Fruit fly (Drosophila melanogaster) whole organism, embryonic: ENCODE data around the gene mfas.

ENCODE experiments used
- ATbp ChIP-seq: fragments of 200-800 bp; sonication (Bioruptor generic); optimal IDR thresholded peaks from 2 replicates; lab custom pipeline; 2017; ENCODE audit warnings: missing biosample characterization, mild to moderate bottlenecking, missing genetic modification characterization, missing genetic modification reagents
- Bgb ChIP-seq: fragments of 200-800 bp; sonication (Bioruptor generic); IDR thresholded peaks from 2 replicates; pipeline ENCODE4 v1.3.6; 2022; ENCODE audit warnings: missing biosample characterization, missing genetic modification characterization; ENCODE audit not compliant: partially characterized antibody
- BtbVII ChIP-seq: fragments of 200-800 bp; sonication (Bioruptor generic); optimal IDR thresholded peaks from 3 replicates; lab custom pipeline; 2017; ENCODE audit warnings: missing biosample characterization, mild to moderate bottlenecking, missing genetic modification characterization
- CG10979 ChIP-seq: fragments of 200-800 bp; sonication (Bioruptor generic); optimal IDR thresholded peaks from 2 replicates; lab custom pipeline; 2018; ENCODE audit warnings: missing biosample characterization, mild to moderate bottlenecking, missing genetic modification characterization, moderate library complexity
- CG12155 ChIP-seq: fragments of 200-800 bp; sonication (Bioruptor generic); optimal IDR thresholded peaks from 3 replicates; lab custom pipeline; 2016; ENCODE audit warnings: missing biosample characterization, missing genetic modification characterization
- CG12236 ChIP-seq: fragments of 200-800 bp; sonication (Bioruptor generic); optimal IDR thresholded peaks from 2 replicates; lab custom pipeline; 2016; ENCODE audit warnings: missing biosample characterization, missing genetic modification characterization
- CG12391 ChIP-seq: fragments of 200-800 bp; sonication (Bioruptor generic); optimal IDR thresholded peaks from 3 replicates; lab custom pipeline; 2018; ENCODE audit warnings: missing biosample characterization, mild to moderate bottlenecking, missing genetic modification characterization, moderate library complexity
- CG13894 ChIP-seq: fragments of 200-800 bp; sonication (Bioruptor generic); optimal IDR thresholded peaks from 3 replicates; lab custom pipeline; 2018; ENCODE audit warnings: missing biosample characterization, mild to moderate bottlenecking, missing genetic modification characterization, moderate library complexity
- CG14441 ChIP-seq: fragments of 200-800 bp; sonication (Bioruptor generic); IDR thresholded peaks from 2 replicates; pipeline ENCODE4 v1.3.6; 2022; ENCODE audit warnings: missing biosample characterization, missing genetic modification characterization
- CG1529 ChIP-seq: fragments of 200-800 bp; sonication (Bioruptor generic); optimal IDR thresholded peaks from 3 replicates; lab custom pipeline; 2018; ENCODE audit warnings: missing biosample characterization, missing genetic modification characterization
- CG17829 ChIP-seq: fragments of 200-800 bp; optimal IDR thresholded peaks from 2 replicates; lab custom pipeline; 2019; ENCODE audit warnings: missing biosample characterization, mild to moderate bottlenecking, missing genetic modification characterization, moderate library complexity
- CG18011 ChIP-seq: fragments of 200-800 bp; sonication (Bioruptor generic); optimal IDR thresholded peaks from 2 replicates; lab custom pipeline; 2017; ENCODE audit warnings: missing biosample characterization, missing genetic modification characterization, mild to moderate bottlenecking, moderate library complexity, missing genotype
- CG2678 ChIP-seq: fragments of 200-800 bp; sonication (Bioruptor generic); optimal IDR thresholded peaks from 3 replicates; lab custom pipeline; 2019; ENCODE audit warnings: missing biosample characterization, mild to moderate bottlenecking, missing genetic modification characterization, moderate library complexity
- CG34376 ChIP-seq: fragments of 200-800 bp; sonication (Bioruptor generic); optimal IDR thresholded peaks from 2 replicates; lab custom pipeline; 2018; ENCODE audit warnings: missing biosample characterization, mild to moderate bottlenecking, missing genetic modification characterization
- CG3995 ChIP-seq: fragments of 200-800 bp; sonication (Bioruptor generic); optimal IDR thresholded peaks from 3 replicates; lab custom pipeline; 2016; ENCODE audit warnings: missing biosample characterization, missing genetic modification characterization
- CG4282 ChIP-seq: fragments of 200-800 bp; sonication (Bioruptor generic); optimal IDR thresholded peaks from 2 replicates; lab custom pipeline; 2016; ENCODE audit warnings: missing biosample characterization, missing genetic modification characterization
- CG43689 ChIP-seq: fragments of 200-800 bp; sonication (Bioruptor generic); IDR thresholded peaks from 2 replicates; pipeline ENCODE4 v1.3.6; 2022; ENCODE audit warnings: missing biosample characterization, missing genetic modification characterization
- CG4617 ChIP-seq: fragments of 200-800 bp; sonication (Bioruptor generic); optimal IDR thresholded peaks from 3 replicates; lab custom pipeline; 2016; ENCODE audit warnings: missing biosample characterization, missing genetic modification characterization, borderline replicate concordance
- CG6254 ChIP-seq: fragments of 200-800 bp; sonication (Bioruptor generic); optimal IDR thresholded peaks from 3 replicates; lab custom pipeline; 2017; ENCODE audit warnings: mild to moderate bottlenecking, missing biosample characterization, missing genetic modification reagents, missing genetic modification characterization
- CG7271 ChIP-seq: fragments of 200-800 bp; sonication (Bioruptor generic); optimal IDR thresholded peaks from 2 replicates; lab custom pipeline; 2018; ENCODE audit warnings: missing biosample characterization, mild to moderate bottlenecking, missing genetic modification characterization, moderate library complexity
- CG7987 ChIP-seq: fragments of 200-800 bp; sonication (Bioruptor generic); optimal IDR thresholded peaks from 2 replicates; lab custom pipeline; 2018; ENCODE audit warnings: missing biosample characterization, mild to moderate bottlenecking, missing genetic modification characterization, moderate library complexity
- CG8944 ChIP-seq: fragments of 200-800 bp; sonication (Bioruptor generic); optimal IDR thresholded peaks from 3 replicates; lab custom pipeline; 2016; ENCODE audit warnings: missing biosample characterization, missing genetic modification characterization
- CTCF ChIP-seq: fragments of 200-800 bp; sonication (Bioruptor generic); optimal IDR thresholded peaks from 2 replicates; lab custom pipeline; 2017; ENCODE audit warnings: missing biosample characterization, mild to moderate bottlenecking, missing genetic modification characterization, moderate library complexity
- D19A ChIP-seq: fragments of 200-800 bp; optimal IDR thresholded peaks from 3 replicates; lab custom pipeline; 2019; ENCODE audit warnings: missing biosample characterization, mild to moderate bottlenecking, missing genetic modification characterization, moderate library complexity
- Dref ChIP-seq: fragments of 200-800 bp; sonication (Bioruptor generic); IDR thresholded peaks from 2 replicates; pipeline ENCODE4 v1.3.6; 2022; ENCODE audit warnings: missing biosample characterization, missing genetic modification characterization
- GATAe ChIP-seq: fragments of 200-800 bp; sonication (Bioruptor generic); conservative IDR thresholded peaks from 2 replicates; pipeline ENCODE4 v1.3.6; 2022; ENCODE audit warnings: missing biosample characterization, missing genetic modification characterization
- Hey ChIP-seq: fragments of 200-800 bp; sonication (Bioruptor generic); optimal IDR thresholded peaks from 3 replicates; lab custom pipeline; 2018; ENCODE audit warnings: missing biosample characterization, mild to moderate bottlenecking, missing genetic modification characterization
- Hsf ChIP-seq: fragments of 200-800 bp; sonication (Bioruptor generic); optimal IDR thresholded peaks from 3 replicates; lab custom pipeline; 2016; ENCODE audit warnings: missing biosample characterization, missing genetic modification characterization
- Ptx1 ChIP-seq: fragments of 200-800 bp; sonication (Bioruptor generic); IDR thresholded peaks from 2 replicates; pipeline ENCODE4 v1.3.6; 2022; ENCODE audit warnings: missing biosample characterization, missing genetic modification characterization
- Rfx ChIP-seq: fragments of 200-800 bp; sonication (Bioruptor generic); IDR thresholded peaks from 2 replicates; pipeline ENCODE4 v1.3.6; 2022; ENCODE audit warnings: missing biosample characterization, missing genetic modification characterization
- Rx ChIP-seq: fragments of 200-800 bp; sonication (Bioruptor generic); IDR thresholded peaks from 2 replicates; pipeline ENCODE4 v1.3.6; 2022; ENCODE audit warnings: missing biosample characterization, missing genetic modification characterization
- Sin3A ChIP-seq: fragments of >200 bp; optimal IDR thresholded peaks from 2 replicates; lab custom pipeline; 2018
- Sox100B ChIP-seq: fragments of 200-800 bp; sonication (Bioruptor generic); optimal IDR thresholded peaks from 3 replicates; lab custom pipeline; 2018; ENCODE audit warnings: missing biosample characterization, mild to moderate bottlenecking, missing genetic modification characterization
- Tbp ChIP-seq: fragments of >200 bp; optimal IDR thresholded peaks from 2 replicates; lab custom pipeline; 2018; ENCODE audit warnings: missing biosample characterization, missing genetic modification characterization
- Xbp1 ChIP-seq: fragments of 200-800 bp; sonication (Bioruptor generic); optimal IDR thresholded peaks from 3 replicates; lab custom pipeline; 2016; ENCODE audit warnings: missing biosample characterization, mild to moderate bottlenecking, missing genetic modification characterization
- caup ChIP-seq: fragments of 200-800 bp; sonication (Bioruptor generic); optimal IDR thresholded peaks from 3 replicates; lab custom pipeline; 2017; ENCODE audit warnings: missing biosample characterization, mild to moderate bottlenecking, missing genetic modification characterization, moderate library complexity; ENCODE audit not compliant: severe bottlenecking
- chinmo ChIP-seq: fragments of 200-800 bp; sonication (Bioruptor generic); IDR thresholded peaks from 4 replicates; pipeline ENCODE4 v1.3.6; 2022; ENCODE audit warnings: missing biosample characterization, missing genetic modification characterization; ENCODE audit not compliant: partially characterized antibody
- crol ChIP-seq: fragments of 200-800 bp; sonication (Bioruptor generic); IDR thresholded peaks from 2 replicates; pipeline ENCODE4 v1.3.6; 2022; ENCODE audit warnings: missing biosample characterization, missing genetic modification characterization
- dati ChIP-seq: fragments of 200-800 bp; sonication (Bioruptor generic); IDR thresholded peaks from 2 replicates; pipeline ENCODE4 v1.3.6; 2022; ENCODE audit warnings: missing biosample characterization, missing genetic modification characterization
- disco-r ChIP-seq: fragments of 200-800 bp; sonication (Bioruptor generic); optimal IDR thresholded peaks from 2 replicates; lab custom pipeline; 2016; ENCODE audit warnings: missing biosample characterization, missing genetic modification characterization
- exex ChIP-seq: fragments of 200-800 bp; sonication (Bioruptor generic); optimal IDR thresholded peaks from 4 replicates; lab custom pipeline; 2018; ENCODE audit warnings: missing biosample characterization, mild to moderate bottlenecking, missing genetic modification characterization, moderate library complexity
- lmd ChIP-seq: fragments of 200-800 bp; sonication (Bioruptor generic); IDR thresholded peaks from 2 replicates; pipeline ENCODE4 v1.3.6; 2022; ENCODE audit warnings: missing biosample characterization, missing genetic modification characterization
- nmo ChIP-seq: fragments of 200-800 bp; sonication (Bioruptor generic); optimal IDR thresholded peaks from 2 replicates; lab custom pipeline; 2018; ENCODE audit warnings: missing biosample characterization, mild to moderate bottlenecking, missing genetic modification characterization, moderate library complexity
- oc ChIP-seq: fragments of 200-800 bp; sonication (Bioruptor generic); optimal IDR thresholded peaks from 2 replicates; lab custom pipeline; 2018; ENCODE audit warnings: missing biosample characterization, mild to moderate bottlenecking, missing genetic modification characterization, moderate library complexity
- onecut ChIP-seq: fragments of 200-800 bp; sonication (Bioruptor generic); IDR thresholded peaks from 2 replicates; pipeline ENCODE4 v1.3.6; 2022; ENCODE audit warnings: missing biosample characterization, missing genetic modification characterization
- pnt ChIP-seq: fragments of 200-800 bp; sonication (Bioruptor generic); optimal IDR thresholded peaks from 3 replicates; lab custom pipeline; 2016; ENCODE audit warnings: missing biosample characterization, missing genetic modification characterization
- schlank ChIP-seq: fragments of 200-800 bp; sonication (Bioruptor generic); optimal IDR thresholded peaks from 2 replicates; lab custom pipeline; 2018; ENCODE audit warnings: missing biosample characterization, mild to moderate bottlenecking, missing genetic modification characterization
- sd ChIP-seq: fragments of 200-800 bp; sonication (Bioruptor generic); optimal IDR thresholded peaks from 3 replicates; lab custom pipeline; 2018; ENCODE audit warnings: missing biosample characterization, mild to moderate bottlenecking, missing genetic modification characterization, moderate library complexity
- sug ChIP-seq: fragments of 200-800 bp; optimal IDR thresholded peaks from 2 replicates; lab custom pipeline; 2019; ENCODE audit warnings: missing biosample characterization, mild to moderate bottlenecking, missing genetic modification characterization, moderate library complexity
- twi ChIP-seq: fragments of 200-800 bp; optimal IDR thresholded peaks from 2 replicates; lab custom pipeline; 2019; ENCODE audit warnings: missing biosample characterization, mild to moderate bottlenecking, missing genetic modification characterization, moderate library complexity

Gene mfas

DNA sequence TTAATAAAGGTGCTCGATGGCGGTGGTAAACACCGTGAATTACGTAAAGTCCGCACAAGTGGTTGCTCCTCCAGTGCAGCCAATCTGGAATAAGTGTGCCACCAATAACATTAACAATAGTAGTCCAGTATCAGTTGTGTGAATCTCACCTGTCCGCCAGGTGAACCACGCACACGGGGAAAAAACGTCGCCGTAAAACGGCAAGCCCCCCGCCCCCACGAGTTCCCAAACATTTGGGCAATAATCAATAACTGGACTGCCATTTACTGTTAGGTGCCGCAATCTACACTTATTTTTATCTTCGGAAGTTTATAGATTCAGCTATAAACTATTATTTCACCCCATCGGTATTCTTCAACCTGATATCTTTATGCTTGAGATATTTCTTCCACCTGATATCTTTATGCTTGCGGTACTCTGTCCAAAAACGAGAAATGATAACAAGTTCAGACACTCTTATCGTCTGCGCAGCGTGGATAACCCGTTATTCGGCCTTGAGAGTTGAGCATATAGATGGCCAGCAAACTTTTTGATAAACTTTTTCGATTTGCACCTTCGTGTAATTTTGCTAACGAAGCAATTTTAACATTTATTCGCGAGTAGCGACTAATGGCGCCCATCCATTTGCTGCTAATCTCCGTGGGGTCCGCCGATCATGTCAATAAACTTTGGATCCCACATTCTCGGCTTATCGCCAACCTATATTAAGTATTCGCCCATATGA is 24.9 kb downstream of the mfas start (continued):
- peak; percentile 90 for TF ChIP-seq CG1529 (GFP tag; lab: Kevin White, UChicago)
- no peak for TF ChIP-seq twi (tag; lab: Kevin White, UChicago)
- no peak for TF ChIP-seq CG12391
- TF ChIP-seq sd (tag; lab: Kevin White, UChicago): peak; percentile 93
- no peak for TF ChIP-seq CG17829 (tag; lab: Kevin White, UChicago)
- TF ChIP-seq CG10979 (tag; lab: Kevin White, UChicago): no peak
- no peak for TF ChIP-seq CG12236
- TF ChIP-seq CG14441: 0 out of 2 replicates have a peak, but pooled peaks have one; percentile 8
- TF ChIP-seq CG12155 (GFP tag; lab: Kevin White, UChicago): no peak
- TF ChIP-seq schlank (tag; lab: Kevin White, UChicago): peak; percentile 24
- TF ChIP-seq disco-r (GFP tag; lab: Kevin White, UChicago): no peak
- no peak for TF ChIP-seq Sin3A (lab: Kevin White, UChicago)
- TF ChIP-seq CG8944 (GFP tag; lab: Kevin White, UChicago): no peak
- no peak for TF ChIP-seq Xbp1 (GFP tag; lab: Kevin White, UChicago)
- TF ChIP-seq caup: no peak
- TF ChIP-seq dati (GFP tag; lab: Robert Waterston, UW): no peak
- TF ChIP-seq CG4617: no peak
- TF ChIP-seq sug (tag; lab: Kevin White, UChicago): peak; percentile 97
- TF ChIP-seq CG34376: peak; percentile 88
- no peak for TF ChIP-seq oc (tag; lab: Kevin White, UChicago)
- no peak for TF ChIP-seq CG6254 (GFP tag; lab: Kevin White, UChicago)
- TF ChIP-seq nmo (GFP tag; lab: Kevin White, UChicago): no peak
- no peak for TF ChIP-seq D19A (tag; lab: Kevin White, UChicago)
- no peak for TF ChIP-seq Tbp (GFP tag; lab: Kevin White, UChicago)
- TF ChIP-seq crol: 0 out of 2 replicates have a peak, but pooled peaks have one; percentile 1
- TF ChIP-seq CG7271 (tag; lab: Kevin White, UChicago): no peak
- peak; percentile 52 for TF ChIP-seq CG13894
- 0 out of 4 replicates have a peak, but pooled peaks have one; percentile 15 for TF ChIP-seq chinmo
- TF ChIP-seq Hsf: no peak
- TF ChIP-seq Ptx1: no peak
- no peak for TF ChIP-seq Bgb (GFP tag; lab: Robert Waterston, UW)
- TF ChIP-seq Sox100B: no peak
- TF ChIP-seq CTCF (GFP tag; lab: Kevin White, UChicago): no peak
- no peak for TF ChIP-seq CG7987 (GFP tag; lab: Kevin White, UChicago)
- TF ChIP-seq CG43689: no peak
- TF ChIP-seq pnt (GFP tag; lab: Kevin White, UChicago): no peak
- no peak for TF ChIP-seq Rx
- peak; percentile 22; the same call in 1 of the 2 replicates for TF ChIP-seq Rfx (GFP tag; lab: Robert Waterston, UW)
- TF ChIP-seq BtbVII (GFP tag; lab: Kevin White, UChicago): peak; percentile 54
- no peak for TF ChIP-seq CG3995 (GFP tag; lab: Kevin White, UChicago)
- TF ChIP-seq Hey (tag; lab: Kevin White, UChicago): peak; percentile 60
- no peak for TF ChIP-seq CG18011
- no peak for TF ChIP-seq Dref (GFP tag; lab: Robert Waterston, UW)
- TF ChIP-seq exex (tag; lab: Kevin White, UChicago): peak; percentile 75
- TF ChIP-seq lmd (GFP tag; lab: Robert Waterston, UW): no peak
- peak; percentile 30 for TF ChIP-seq ATbp (GFP tag; lab: Kevin White, UChicago)
- no peak for TF ChIP-seq CG4282 (GFP tag; lab: Kevin White, UChicago)
- peak; percentile 86 for TF ChIP-seq onecut
- peak; percentile 13 for TF ChIP-seq CG2678
- no peak for TF ChIP-seq GATAe (GFP tag; lab: Robert Waterston, UW)
